Worm (Caenorhabditis elegans): ENCODE results near the gene K07H8.5.

Gene K07H8.5

DNA sequence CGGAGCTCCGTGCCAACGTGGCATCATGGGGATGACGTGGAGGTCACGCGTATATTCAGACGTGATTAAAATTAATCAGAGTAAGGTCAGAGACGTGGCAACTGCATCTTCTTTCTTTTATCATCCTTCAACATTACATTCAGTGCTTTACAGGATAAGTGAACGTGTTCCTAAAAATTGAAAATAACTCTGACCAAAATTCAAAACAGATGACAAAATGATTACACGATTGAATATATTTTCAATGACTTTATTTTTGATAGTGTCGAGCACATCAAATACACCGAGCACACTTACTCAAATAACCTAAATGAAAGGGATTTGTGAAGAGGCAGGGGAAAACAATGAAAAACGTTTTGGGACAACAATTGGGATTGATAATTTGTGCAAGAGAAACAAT is 18.2 kb downstream of the K07H8.5 start, which contains the start of gene K07H8.9 (continued):
- no peak for TF ChIP-seq D2030.7 (GFP tag; IDR thresholded peaks at IDR 0.05)
- TF ChIP-seq tbp1 (GFP tag; optimal IDR thresholded peaks at IDR 0.05) = no peak
- TF ChIP-seq F10E7.11 (tag; optimal IDR thresholded peaks at IDR 0.05) = no peak
- no peak for TF ChIP-seq attf-5 (GFP tag; optimal IDR thresholded peaks at IDR 0.05)
- 0 out of 2 replicates have a peak, but pooled peaks have one; percentile 20 for TF ChIP-seq ceh-40 (GFP tag; IDR thresholded peaks at IDR 0.05)
- no peak for TF ChIP-seq B0261.1 (tag; optimal IDR thresholded peaks at IDR 0.05)
- TF ChIP-seq Y53F4B.3 (GFP tag; IDR thresholded peaks at IDR 0.05) = no peak
- no peak for TF ChIP-seq tbx-9 (tag; optimal IDR thresholded peaks at IDR 0.05; ENCODE audit: borderline replicate concordance)
- no peak for TF ChIP-seq hlh-12 (tag; optimal IDR thresholded peaks at IDR 0.05)
- no peak for TF ChIP-seq C06A6.2 (GFP tag; conservative IDR thresholded peaks at IDR 0.05)
- no peak for TF ChIP-seq ztf-26 (tag; optimal IDR thresholded peaks at IDR 0.05)
- peak; percentile 31 for TF ChIP-seq him-1 (tag; optimal IDR thresholded peaks at IDR 0.05)
- TF ChIP-seq F37B4.10 (GFP tag; IDR thresholded peaks at IDR 0.05) = no peak
- TF ChIP-seq nfya-2 (GFP tag; IDR thresholded peaks at IDR 0.05) = no peak
- no peak for TF ChIP-seq ama-1 (optimal IDR thresholded peaks at IDR 0.05)
- peak in 1 of 2 experiments; percentile 85 for TF ChIP-seq ama-1 (GFP tag; optimal IDR thresholded peaks at IDR 0.05)
- no peak for TF ChIP-seq lin-54 (GFP tag; optimal IDR thresholded peaks at IDR 0.05)
- no peak for TF ChIP-seq nhr-179 (tag; optimal IDR thresholded peaks at IDR 0.05)

DNA sequence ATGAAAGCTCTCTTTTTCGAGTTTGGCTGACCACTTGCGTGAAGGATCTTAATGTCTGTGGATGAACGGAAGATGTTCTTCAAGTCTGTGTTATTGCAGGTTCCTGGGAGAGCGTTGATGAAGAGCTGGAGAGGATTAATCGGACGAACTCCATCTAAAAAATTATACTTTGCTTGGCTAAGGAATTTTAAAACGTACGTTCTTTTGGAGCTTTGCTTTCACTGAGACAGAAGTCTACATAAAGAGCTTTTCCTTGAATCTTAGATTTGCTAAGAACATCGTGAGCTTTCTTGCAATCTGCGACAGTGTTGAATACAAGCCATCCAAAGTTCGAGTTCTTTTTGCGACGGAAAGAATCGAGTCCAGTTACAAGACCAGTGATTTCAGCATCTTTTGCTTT is 19.2 kb downstream of the K07H8.5 start:
- no peak for TF ChIP-seq him-1 (tag; optimal IDR thresholded peaks at IDR 0.05)
- 0 out of 2 replicates have a peak, but pooled peaks have one; percentile 52 for TF ChIP-seq lin-26 (GFP tag; IDR thresholded peaks at IDR 0.05)

DNA sequence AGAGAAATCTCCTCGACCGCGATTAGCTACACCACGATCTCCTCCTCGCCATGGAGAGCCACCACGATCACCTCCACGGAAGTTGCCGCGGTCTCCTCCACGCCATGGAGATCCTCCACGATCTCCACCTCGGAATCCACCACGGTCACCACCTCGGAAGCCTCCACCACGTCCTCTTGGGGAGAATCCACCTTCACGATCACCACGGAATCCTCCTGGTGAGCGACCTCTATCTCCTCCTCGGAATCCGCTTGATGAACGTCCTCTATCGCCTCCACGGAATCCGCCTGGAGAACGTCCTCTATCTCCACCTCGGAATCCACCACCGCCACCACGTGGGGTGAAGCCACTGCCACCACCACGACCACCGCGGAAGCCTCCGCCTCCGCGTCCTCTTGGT is 21.0 kb downstream of the K07H8.5 start:
- TF ChIP-seq zfh-2 (GFP tag; conservative IDR thresholded peaks at IDR 0.05) = peak; percentile 73
- no peak for TF ChIP-seq madf-10 (tag; optimal IDR thresholded peaks at IDR 0.05)
- peak; percentile 75; the same call in 1 of the 2 replicates for TF ChIP-seq egrh-3 (GFP tag; IDR thresholded peaks at IDR 0.05)
- 0 out of 2 replicates have a peak, but pooled peaks have one; percentile 50 for TF ChIP-seq F37B4.10 (GFP tag; IDR thresholded peaks at IDR 0.05)
- peak; percentile 29 for TF ChIP-seq die-1 (tag; optimal IDR thresholded peaks at IDR 0.05)

- TF ChIP-seq sptf-2 (GFP tag; optimal IDR thresholded peaks at IDR 0.05) (no peak), rec-8 (tag; optimal IDR thresholded peaks at IDR 0.05) (no peak), lsl-1 (GFP tag; optimal IDR thresholded peaks at IDR 0.05) (no peak), dpff-1 (tag; optimal IDR thresholded peaks at IDR 0.05) (no peak), Y53F4B.3 (GFP tag; IDR thresholded peaks at IDR 0.05) (no peak), let-526 (GFP tag; IDR thresholded peaks at IDR 0.05) (no peak), snpc-4 (GFP tag; optimal IDR thresholded peaks at IDR 0.05) (no peak), snpc-4 (tag; optimal IDR thresholded peaks at IDR 0.05) (no peak), ztf-26 (tag; optimal IDR thresholded peaks at IDR 0.05) (no peak), C06A6.2 (GFP tag; conservative IDR thresholded peaks at IDR 0.05) (no peak), ZK185.1 (tag; optimal IDR thresholded peaks at IDR 0.05; ENCODE audit: poor library complexity, severe bottlenecking) (no peak), ztf-22 (GFP tag; optimal IDR thresholded peaks at IDR 0.05) (no peak), Y53G8AR.9 (GFP tag; conservative IDR thresholded peaks at IDR 0.05) (no peak), ceh-58 (GFP tag; IDR thresholded peaks at IDR 0.05) (no peak), attf-6 (GFP tag; IDR thresholded peaks at IDR 0.05) (no peak), pbrm-1 (GFP tag; IDR thresholded peaks at IDR 0.05) (no peak), him-1 (tag; optimal IDR thresholded peaks at IDR 0.05) (no peak), K12H6.12 (tag; optimal IDR thresholded peaks at IDR 0.05) (no peak), nhr-80 (tag; optimal IDR thresholded peaks at IDR 0.05) (no peak), F33H1.4 (GFP tag; IDR thresholded peaks at IDR 0.05) (no peak)
Measured at ce11 chrIV:8289505-8289579, 21.2 kb downstream of the K07H8.5 start, which contains the start of gene nucl-1. nucl-1 (minus strand) TSS chrIV:8289530.

Data from whole organism, young adult.